Worm (Caenorhabditis elegans): ENCODE results near the gene cest-4.

The cest-4 gene

DNA sequence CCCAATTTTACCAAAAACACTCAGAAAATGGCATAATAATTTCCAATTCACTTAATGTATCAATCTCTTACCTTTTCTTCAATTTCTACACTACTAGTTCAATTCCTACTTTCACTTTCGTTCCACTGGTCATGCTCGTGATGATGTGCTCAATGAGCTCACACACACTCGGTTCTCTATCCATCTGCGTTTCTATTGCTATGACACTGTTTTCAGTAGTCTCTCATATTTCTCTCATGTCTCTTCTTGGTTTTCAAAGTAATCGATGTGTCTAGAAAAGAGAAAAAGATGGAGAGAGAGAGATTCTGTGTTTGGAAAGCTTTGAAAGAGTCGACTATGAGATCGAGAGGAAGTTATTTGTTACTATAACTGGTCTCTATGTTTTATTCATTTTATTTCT lies 34.9 kb downstream of the cest-4 start (continued):
- TF ChIP-seq isw-1 (GFP tag; IDR thresholded peaks at IDR 0.05) (no peak), sox-4 (tag; optimal IDR thresholded peaks at IDR 0.05) (no peak), Y116A8C.19 (tag; optimal IDR thresholded peaks at IDR 0.05; ENCODE audit: borderline replicate concordance) (no peak), jun-1 (tag; optimal IDR thresholded peaks at IDR 0.05) (peak; percentile 33), zag-1 (tag; optimal IDR thresholded peaks at IDR 0.05) (no peak), nhr-85 (tag) (no peak), lin-13 (GFP tag; optimal IDR thresholded peaks at IDR 0.05) (no peak), lsy-2 (tag; optimal IDR thresholded peaks at IDR 0.05) (peak; percentile 59 to 74), ceh-90 (tag; optimal IDR thresholded peaks at IDR 0.05) (no peak), dsc-1 (tag; optimal IDR thresholded peaks at IDR 0.05) (peak; percentile 16), F16B12.6 (tag; optimal IDR thresholded peaks at IDR 0.05) (no peak)

ce11 chrIV:6762416-6762815 lies 39.7 kb downstream of the cest-4 start, which contains the start of gene spd-3:
spd-3 (plus strand) TSS chrIV:6762716.
- no peak for TF ChIP-seq lin-14 (GFP tag; optimal IDR thresholded peaks at IDR 0.05)
- TF ChIP-seq hlh-4 (tag; optimal IDR thresholded peaks at IDR 0.05), result no peak
- no peak for TF ChIP-seq dpl-1 (GFP tag; optimal IDR thresholded peaks at IDR 0.05)
- no peak for TF ChIP-seq ces-1 (GFP tag; optimal IDR thresholded peaks at IDR 0.05)
- no peak for TF ChIP-seq pax-3 (tag; optimal IDR thresholded peaks at IDR 0.05)
- no peak for TF ChIP-seq ztf-11 (tag; optimal IDR thresholded peaks at IDR 0.05)
- TF ChIP-seq nhr-76 (tag; optimal IDR thresholded peaks at IDR 0.05), result no peak
- no peak for TF ChIP-seq lin-39 (tag; optimal IDR thresholded peaks at IDR 0.05)
- TF ChIP-seq fos-1 (tag; optimal IDR thresholded peaks at IDR 0.05), result no peak
- TF ChIP-seq egl-27 (tag; optimal IDR thresholded peaks at IDR 0.05), result no peak
- no peak for TF ChIP-seq fkh-10 (GFP tag; optimal IDR thresholded peaks at IDR 0.05)
- TF ChIP-seq mab-9 (GFP tag; IDR thresholded peaks at IDR 0.05), result no peak
- TF ChIP-seq aly-2 (tag; optimal IDR thresholded peaks at IDR 0.05), result no peak
- no peak for TF ChIP-seq aha-1 (tag; optimal IDR thresholded peaks at IDR 0.05)
- no peak for TF ChIP-seq swsn-7 (tag; optimal IDR thresholded peaks at IDR 0.05)
- TF ChIP-seq tbx-2 (tag; optimal IDR thresholded peaks at IDR 0.05), result no peak
- no peak for TF ChIP-seq nhr-77 (tag; optimal IDR thresholded peaks at IDR 0.05)
- no peak for TF ChIP-seq elt-2 (tag; optimal IDR thresholded peaks at IDR 0.05)
- TF ChIP-seq unc-98 (GFP tag; IDR thresholded peaks at IDR 0.05), result no peak
- TF ChIP-seq ets-5 (GFP tag; IDR thresholded peaks at IDR 0.05), result no peak

ce11 chrIV:6757614-6758013 lies 44.5 kb downstream of the cest-4 start:
- no peak for TF ChIP-seq jun-1 (tag; optimal IDR thresholded peaks at IDR 0.05)
- no peak for TF ChIP-seq ceh-88 (GFP tag; IDR thresholded peaks at IDR 0.05)
- no peak for TF ChIP-seq Y116A8C.19 (tag; optimal IDR thresholded peaks at IDR 0.05; ENCODE audit: borderline replicate concordance)
- TF ChIP-seq sup-37 (GFP tag; optimal IDR thresholded peaks at IDR 0.05), result no peak
- TF ChIP-seq tbx-2 (tag; optimal IDR thresholded peaks at IDR 0.05), result no peak
- no peak for TF ChIP-seq nhr-11 (tag; optimal IDR thresholded peaks at IDR 0.05)
- no peak for TF ChIP-seq nhr-71 (tag; optimal IDR thresholded peaks at IDR 0.05)
- no peak for TF ChIP-seq nhr-28 (tag; optimal IDR thresholded peaks at IDR 0.05)
- TF ChIP-seq nhr-76 (tag; optimal IDR thresholded peaks at IDR 0.05), result no peak
- TF ChIP-seq ets-5 (GFP tag; IDR thresholded peaks at IDR 0.05), result no peak
- no peak for TF ChIP-seq zip-4 (GFP tag; optimal IDR thresholded peaks at IDR 0.05)
- TF ChIP-seq fkh-10 (GFP tag; optimal IDR thresholded peaks at IDR 0.05), result no peak
- no peak for TF ChIP-seq ceh-63 (GFP tag; optimal IDR thresholded peaks at IDR 0.05)

ce11 chrIV:6757011-6757410 lies 45.1 kb downstream of the cest-4 start, which contains the start of gene usp-4:
usp-4 (plus strand) TSS chrIV:6757311.
- TF ChIP-seq unc-98 (GFP tag; IDR thresholded peaks at IDR 0.05), result no peak
- TF ChIP-seq vab-15 (tag; optimal IDR thresholded peaks at IDR 0.05), result no peak
- no peak for TF ChIP-seq pax-3 (tag; optimal IDR thresholded peaks at IDR 0.05)
- no peak for TF ChIP-seq lin-39 (tag; optimal IDR thresholded peaks at IDR 0.05)
- TF ChIP-seq egl-27 (tag; optimal IDR thresholded peaks at IDR 0.05), result no peak
- no peak for TF ChIP-seq aha-1 (tag; optimal IDR thresholded peaks at IDR 0.05)
- no peak for TF ChIP-seq hlh-4 (tag; optimal IDR thresholded peaks at IDR 0.05)
- TF ChIP-seq unc-130 (tag; optimal IDR thresholded peaks at IDR 0.05), result no peak
- TF ChIP-seq nhr-85 (tag), result no peak
- TF ChIP-seq unc-86 (tag; optimal IDR thresholded peaks at IDR 0.05), result no peak
